Worm (Caenorhabditis elegans): ENCODE data around the gene Y38H6C.13.
A peak's percentile ranks its signal among the peaks of the same experiment; 100 is the strongest.

Gene Y38H6C.13

ce11 chrV:20493271-20494231 lies 34.0 kb upstream of the Y38H6C.13 start, which contains the start of gene B0250.5 (continued):
- no peak for TF ChIP-seq madf-9 (GFP tag; conservative IDR thresholded peaks at IDR 0.05)

ce11 chrV:20497537-20497936 lies 30.1 kb upstream of the Y38H6C.13 start:
- TF ChIP-seq pha-4 (GFP tag; IDR thresholded peaks at IDR 0.05) (no peak), pha-4 (tag; optimal IDR thresholded peaks at IDR 0.05) (no peak), arid-1 (GFP tag; conservative IDR thresholded peaks at IDR 0.05) (peak; percentile 41; the same call in 1 of the 2 replicates), Y105C5A.15 (GFP tag; IDR thresholded peaks at IDR 0.05) (no peak; the same call in 1 of the 2 replicates), madf-9 (GFP tag; conservative IDR thresholded peaks at IDR 0.05) (0 out of 2 replicates have a peak, but pooled peaks have one; percentile 9), dmd-9 (GFP tag; IDR thresholded peaks at IDR 0.05) (no peak), unc-62 (GFP tag; optimal IDR thresholded peaks at IDR 0.05 in 1 of 2) (peak in 1 of 2 experiments; percentile 32), unc-62 (tag; optimal IDR thresholded peaks at IDR 0.05) (no peak), T26A8.4 (GFP tag; IDR thresholded peaks at IDR 0.05) (0 out of 2 replicates have a peak, but pooled peaks have one; percentile 23), nhr-48 (tag; optimal IDR thresholded peaks at IDR 0.05) (peak; percentile 16), F10B5.3 (tag; optimal IDR thresholded peaks at IDR 0.05) (no peak), zfp-3 (GFP tag; conservative IDR thresholded peaks at IDR 0.05) (peak; percentile 94), zip-2 (tag; optimal IDR thresholded peaks at IDR 0.05) (no peak), egl-43 (GFP tag; IDR thresholded peaks at IDR 0.05) (no peak), mes-2 (tag; optimal IDR thresholded peaks at IDR 0.05; ENCODE audit: poor library complexity, severe bottlenecking) (no peak), R02D3.7 (tag; optimal IDR thresholded peaks at IDR 0.05) (no peak), Y48G9A.11 (GFP tag; IDR thresholded peaks at IDR 0.05) (peak; percentile 68), F37D6.2 (tag; optimal IDR thresholded peaks at IDR 0.05) (no peak), nhr-77 (tag; optimal IDR thresholded peaks at IDR 0.05) (no peak), mxl-3 (GFP tag; optimal IDR thresholded peaks at IDR 0.05) (no peak), ZK337.2 (GFP tag; IDR thresholded peaks at IDR 0.05) (no peak), lin-38 (GFP tag; IDR thresholded peaks at IDR 0.05) (peak; percentile 55), lin-1 (GFP tag; IDR thresholded peaks at IDR 0.05) (no peak), dve-1 (tag; optimal IDR thresholded peaks at IDR 0.05; ENCODE audit: insufficient read depth) (peak; percentile 26), mdt-29 (GFP tag; IDR thresholded peaks at IDR 0.05) (peak; percentile 50; the same call in 1 of the 2 replicates), ztf-11 (tag; optimal IDR thresholded peaks at IDR 0.05) (no peak), mxl-2 (GFP tag; conservative IDR thresholded peaks at IDR 0.05) (0 out of 2 replicates have a peak, but pooled peaks have one; percentile 19), hlh-11 (tag; optimal IDR thresholded peaks at IDR 0.05) (peak; percentile 28), ceh-20 (GFP tag; IDR thresholded peaks at IDR 0.05) (0 out of 2 replicates have a peak, but pooled peaks have one; percentile 45), lin-13 (GFP tag; optimal IDR thresholded peaks at IDR 0.05) (no peak), pqm-1 (tag; optimal IDR thresholded peaks at IDR 0.05) (peak; percentile 30), skn-1 (tag; optimal IDR thresholded peaks at IDR 0.05) (no peak), nhr-11 (tag; optimal IDR thresholded peaks at IDR 0.05) (no peak), vab-7 (GFP tag; IDR thresholded peaks at IDR 0.05) (no peak), nhr-42 (GFP tag; IDR thresholded peaks at IDR 0.05) (no peak), T20F7.1 (GFP tag; optimal IDR thresholded peaks at IDR 0.05) (peak; percentile 40), daf-12 (tag; optimal IDR thresholded peaks at IDR 0.05) (no peak), D1046.2 (GFP tag; IDR thresholded peaks at IDR 0.05) (0 out of 2 replicates have a peak, but pooled peaks have one; percentile 10), fkh-10 (GFP tag; optimal IDR thresholded peaks at IDR 0.05) (no peak), F49E8.2 (tag; optimal IDR thresholded peaks at IDR 0.05; ENCODE audit: borderline replicate concordance) (peak; percentile 0), dmd-8 (GFP tag; IDR thresholded peaks at IDR 0.05) (0 out of 2 replicates have a peak, but pooled peaks have one; percentile 34), lim-7 (GFP tag; IDR thresholded peaks at IDR 0.05) (no peak), madf-5 (GFP tag; IDR thresholded peaks at IDR 0.05) (no peak), daf-19 (GFP tag; conservative IDR thresholded peaks at IDR 0.05) (no peak), aly-2 (tag; optimal IDR thresholded peaks at IDR 0.05) (no peak), spr-1 (tag; optimal IDR thresholded peaks at IDR 0.05) (no peak), nhr-10 (tag; optimal IDR thresholded peaks at IDR 0.05) (no peak)

All from whole organism, L4 larva.